Fruit fly (Drosophila melanogaster) whole organism, prepupa: ENCODE measurements around the gene CG7987.
A peak's percentile ranks its signal among the peaks of the same experiment; 100 is the strongest.

Source experiments
- Blimp-1 ChIP-seq: fragments of 200-800 bp; sonication (Bioruptor generic); optimal IDR thresholded peaks from 3 replicates; lab custom pipeline; 2017; ENCODE audit warnings: missing biosample characterization, missing genetic modification characterization, mild to moderate bottlenecking, moderate library complexity, missing genetic modification reagents
- CG10631 ChIP-seq: fragments of 200-800 bp; sonication (Bioruptor generic); optimal IDR thresholded peaks from 2 replicates; lab custom pipeline; 2016; ENCODE audit warnings: missing biosample characterization, missing genetic modification characterization
- CG11294 ChIP-seq: fragments of 200-800 bp; sonication (Bioruptor generic); IDR thresholded peaks from 2 replicates; pipeline ENCODE4 v1.3.6; 2022; ENCODE audit warnings: missing biosample characterization, missing genetic modification characterization
- CG11762 ChIP-seq: fragments of 200-800 bp; sonication (Bioruptor generic); optimal IDR thresholded peaks from 3 replicates; lab custom pipeline; 2016; ENCODE audit warnings: missing biosample characterization, missing genetic modification characterization; ENCODE audit not compliant: insufficient read depth
- CG11902 ChIP-seq: fragments of 200-800 bp; sonication (Bioruptor generic); optimal IDR thresholded peaks from 3 replicates; lab custom pipeline; 2016; ENCODE audit warnings: missing biosample characterization, missing genetic modification characterization
- CG15336 ChIP-seq: fragments of 200-800 bp; sonication (Bioruptor generic); IDR thresholded peaks from 2 replicates; pipeline ENCODE4 v1.3.6; 2022; ENCODE audit warnings: missing biosample characterization, missing genetic modification characterization
- CG1621 ChIP-seq: fragments of 200-800 bp; sonication (Bioruptor generic); optimal IDR thresholded peaks from 3 replicates; lab custom pipeline; 2018; ENCODE audit warnings: missing biosample characterization, mild to moderate bottlenecking, missing genetic modification characterization
- CG16779 ChIP-seq: fragments of 200-800 bp; sonication (Bioruptor generic); optimal IDR thresholded peaks from 3 replicates; lab custom pipeline; 2017; ENCODE audit warnings: missing biosample characterization, mild to moderate bottlenecking, missing genetic modification characterization
- CG3032 ChIP-seq: fragments of 200-800 bp; optimal IDR thresholded peaks from 2 replicates; lab custom pipeline; 2019; ENCODE audit warnings: missing biosample characterization, mild to moderate bottlenecking, missing genetic modification characterization, moderate library complexity
- CG31627 ChIP-seq: fragments of 200-800 bp; sonication (Bioruptor generic); optimal IDR thresholded peaks from 3 replicates; lab custom pipeline; 2016; ENCODE audit warnings: missing biosample characterization, missing genetic modification characterization
- CG32006 ChIP-seq: fragments of 200-800 bp; sonication (Bioruptor generic); optimal IDR thresholded peaks from 3 replicates; lab custom pipeline; 2017; ENCODE audit warnings: missing biosample characterization, mild to moderate bottlenecking, missing genetic modification characterization
- CG34406 ChIP-seq: fragments of 200-800 bp; sonication (Bioruptor generic); optimal IDR thresholded peaks from 3 replicates; lab custom pipeline; 2016; ENCODE audit warnings: missing biosample characterization, missing genetic modification characterization
- CG3919 ChIP-seq: fragments of 200-800 bp; sonication (Bioruptor generic); optimal IDR thresholded peaks from 3 replicates; lab custom pipeline; 2016; ENCODE audit warnings: missing biosample characterization, missing genetic modification characterization
- CG4318 ChIP-seq: fragments of 200-800 bp; sonication (Bioruptor generic); optimal IDR thresholded peaks from 3 replicates; lab custom pipeline; 2017; ENCODE audit warnings: missing biosample characterization, mild to moderate bottlenecking, missing genetic modification characterization
- CG6163 ChIP-seq: fragments of 200-800 bp; sonication (Bioruptor generic); IDR thresholded peaks from 3 replicates; pipeline ENCODE4 v1.3.6; 2022; ENCODE audit warnings: missing biosample characterization, missing genetic modification characterization
- CG6276 ChIP-seq: fragments of 200-800 bp; sonication (Bioruptor generic); optimal IDR thresholded peaks from 2 replicates; lab custom pipeline; 2017; ENCODE audit warnings: missing biosample characterization, mild to moderate bottlenecking, missing genetic modification characterization
- CG6792 ChIP-seq: fragments of 200-800 bp; sonication (Bioruptor generic); optimal IDR thresholded peaks from 3 replicates; lab custom pipeline; 2016; ENCODE audit warnings: missing biosample characterization, missing genetic modification characterization
- CG7368 ChIP-seq: fragments of 200-800 bp; sonication (Bioruptor generic); optimal IDR thresholded peaks from 3 replicates; lab custom pipeline; 2016; ENCODE audit warnings: missing biosample characterization, missing genetic modification characterization
- CG8319 ChIP-seq: fragments of 200-800 bp; sonication (Bioruptor generic); optimal IDR thresholded peaks from 3 replicates; lab custom pipeline; 2016; ENCODE audit warnings: missing biosample characterization, missing genetic modification characterization
- CG9139 ChIP-seq: fragments of 200-800 bp; sonication (Bioruptor generic); optimal IDR thresholded peaks from 3 replicates; lab custom pipeline; 2017; ENCODE audit warnings: missing biosample characterization, mild to moderate bottlenecking, missing genetic modification characterization
- Eip75B ChIP-seq: fragments of 200-800 bp; sonication (Bioruptor generic); optimal IDR thresholded peaks from 3 replicates; lab custom pipeline; 2016; ENCODE audit warnings: missing biosample characterization, missing genetic modification characterization
- Eip78C ChIP-seq: fragments of 200-800 bp; sonication (Bioruptor generic); peaks from one replicate; lab custom pipeline; 2016; ENCODE audit warnings: missing biosample characterization, missing genetic modification characterization
- Ets21C ChIP-seq: fragments of 200-800 bp; sonication (Bioruptor generic); optimal IDR thresholded peaks from 3 replicates; lab custom pipeline; 2016; ENCODE audit warnings: missing biosample characterization, missing genetic modification characterization
- Gug ChIP-seq: fragments of 200-800 bp; sonication (Bioruptor generic); IDR thresholded peaks from 2 replicates; pipeline ENCODE4 v1.3.6; 2022; ENCODE audit warnings: missing biosample characterization, missing genetic modification characterization
- Hr38 ChIP-seq: sonication (Bioruptor generic); optimal IDR thresholded peaks from 2 replicates; lab custom pipeline; 2016; ENCODE audit warnings: missing biosample characterization, missing genetic modification characterization
- Hr39 ChIP-seq: fragments of 200-800 bp; sonication (Bioruptor generic); optimal IDR thresholded peaks from 2 replicates; lab custom pipeline; 2016; ENCODE audit warnings: missing biosample characterization, missing genetic modification characterization
- Hr4 ChIP-seq: fragments of 200-800 bp; sonication (Bioruptor generic); optimal IDR thresholded peaks from 3 replicates; lab custom pipeline; 2016; ENCODE audit warnings: missing biosample characterization, missing genetic modification characterization
- Met ChIP-seq: fragments of 200-800 bp; sonication (Bioruptor generic); optimal IDR thresholded peaks from 3 replicates; lab custom pipeline; 2016; ENCODE audit warnings: missing biosample characterization, missing genetic modification characterization
- OdsH ChIP-seq: fragments of 200-800 bp; sonication (Bioruptor generic); optimal IDR thresholded peaks from 3 replicates; lab custom pipeline; 2016; ENCODE audit warnings: missing biosample characterization, missing genetic modification characterization
- Smox ChIP-seq: fragments of 200-800 bp; sonication (Bioruptor generic); optimal IDR thresholded peaks from 3 replicates; lab custom pipeline; 2016; ENCODE audit warnings: missing biosample characterization, missing genetic modification characterization
- Sox102F ChIP-seq: fragments of 200-800 bp; sonication (Bioruptor generic); optimal IDR thresholded peaks from 2 replicates; lab custom pipeline; 2016; ENCODE audit warnings: missing biosample characterization, mild to moderate bottlenecking, missing genetic modification characterization
- Sox14 ChIP-seq: fragments of 200-800 bp; sonication (Bioruptor generic); optimal IDR thresholded peaks from 3 replicates; lab custom pipeline; 2016; ENCODE audit warnings: missing biosample characterization, missing genetic modification characterization
- Sox15 ChIP-seq: fragments of 200-800 bp; sonication (Bioruptor generic); optimal IDR thresholded peaks from 3 replicates; lab custom pipeline; 2016; ENCODE audit warnings: missing biosample characterization, missing genetic modification characterization
- achi ChIP-seq: fragments of 200-800 bp; sonication (Bioruptor generic); optimal IDR thresholded peaks from 3 replicates; lab custom pipeline; 2016; ENCODE audit warnings: missing biosample characterization, missing genetic modification characterization
- acj6 ChIP-seq: fragments of 200-800 bp; sonication (Bioruptor generic); optimal IDR thresholded peaks from 3 replicates; lab custom pipeline; 2016; ENCODE audit warnings: missing biosample characterization, missing genetic modification characterization
- cyc ChIP-seq: fragments of 200-800 bp; sonication (Bioruptor generic); optimal IDR thresholded peaks from 3 replicates; lab custom pipeline; 2016; ENCODE audit warnings: missing biosample characterization, missing genetic modification characterization
- dsx ChIP-seq: fragments of 200-800 bp; optimal IDR thresholded peaks from 3 replicates; lab custom pipeline; 2019; ENCODE audit warnings: missing biosample characterization, mild to moderate bottlenecking, missing genetic modification characterization, moderate library complexity; ENCODE audit not compliant: poor library complexity, severe bottlenecking
- eg ChIP-seq: fragments of 200-800 bp; sonication (Bioruptor generic); IDR thresholded peaks from 3 replicates; pipeline ENCODE4 v1.3.6; 2022; ENCODE audit warnings: missing biosample characterization, missing genetic modification characterization
- esn ChIP-seq: fragments of 200-800 bp; sonication (Bioruptor generic); optimal IDR thresholded peaks from 2 replicates; lab custom pipeline; 2016; ENCODE audit warnings: missing biosample characterization, mild to moderate bottlenecking, missing genetic modification characterization, moderate library complexity
- fd59A ChIP-seq: fragments of 200-800 bp; sonication (Bioruptor generic); optimal IDR thresholded peaks from 2 replicates; lab custom pipeline; 2017; ENCODE audit warnings: missing biosample characterization, mild to moderate bottlenecking, missing genetic modification characterization, missing genetic modification reagents
- fkh ChIP-seq: fragments of 200-800 bp; sonication (Bioruptor generic); optimal IDR thresholded peaks from 3 replicates; lab custom pipeline; 2017; ENCODE audit warnings: missing biosample characterization, mild to moderate bottlenecking, missing genetic modification characterization, moderate library complexity
- spab ChIP-seq: fragments of 200-800 bp; sonication (Bioruptor generic); optimal IDR thresholded peaks from 2 replicates; lab custom pipeline; 2017; ENCODE audit warnings: missing biosample characterization, mild to moderate bottlenecking, missing genetic modification characterization, missing genetic modification reagents
- ss ChIP-seq, 2 experiments: fragments of 200-800 bp; sonication (Bioruptor generic); optimal IDR thresholded peaks; 2 replicates in 1 of 2; 3 replicates in 1 of 2; lab custom pipeline; 2017 to 2018; ENCODE audit warnings: mild to moderate bottlenecking in 2 of 2, missing biosample characterization in 2 of 2, missing genetic modification characterization in 2 of 2, moderate library complexity in 1 of 2
- svp ChIP-seq: fragments of 200-800 bp; sonication (Bioruptor generic); peaks from one replicate; lab custom pipeline; 2016; ENCODE audit warnings: missing biosample characterization, missing genetic modification characterization
- vri ChIP-seq: fragments of 200-800 bp; sonication (Bioruptor generic); optimal IDR thresholded peaks from 3 replicates; lab custom pipeline; 2016; ENCODE audit warnings: missing biosample characterization, mild to moderate bottlenecking, missing genetic modification characterization

The CG7987 gene

DNA sequence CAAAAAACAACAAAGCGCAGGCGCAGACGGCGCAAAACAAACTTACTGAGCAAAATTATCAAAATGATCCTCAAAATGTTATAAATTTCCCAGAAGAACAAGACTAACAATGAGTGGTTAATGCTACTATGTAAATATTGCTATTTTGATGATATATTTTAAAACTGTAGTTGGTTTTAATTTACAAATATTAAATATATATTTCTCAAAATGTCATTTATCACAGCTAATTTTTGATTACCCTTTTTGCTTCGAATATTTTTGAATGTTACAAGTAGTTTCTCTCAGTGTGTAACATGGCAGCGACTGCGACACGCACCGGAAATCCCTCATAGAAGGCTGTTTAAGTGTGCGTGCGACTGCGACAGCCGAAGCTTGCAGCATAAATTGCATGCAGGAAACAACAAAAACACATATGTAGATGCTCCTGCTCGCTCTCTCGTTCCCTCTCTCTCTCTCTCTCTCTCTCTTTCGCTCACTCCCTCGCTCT, 22.3 kb upstream of the CG7987 start (continued):
- TF ChIP-seq CG3919 (GFP tag; lab: Kevin White, UChicago), result peak; percentile 49
- no peak for TF ChIP-seq CG7368 (GFP tag; lab: Kevin White, UChicago)
- no peak for TF ChIP-seq Met (GFP tag; lab: Kevin White, UChicago)
- no peak for TF ChIP-seq CG8319 (GFP tag; lab: Kevin White, UChicago)
- TF ChIP-seq CG31627 (GFP tag; lab: Kevin White, UChicago), result no peak
- peak; percentile 25 for TF ChIP-seq Eip75B
- TF ChIP-seq CG15336 (GFP tag; lab: Robert Waterston, UW), result peak; percentile 30; the same call in 1 of the 2 replicates
- TF ChIP-seq Gug, result peak; percentile 35; the same call in 1 of the 2 replicates
- TF ChIP-seq CG11762 (GFP tag; lab: Kevin White, UChicago), result peak; percentile 35
- no peak for TF ChIP-seq CG11294 (GFP tag; lab: Robert Waterston, UW)
- TF ChIP-seq achi (GFP tag; lab: Kevin White, UChicago), result peak; percentile 44
- no peak for TF ChIP-seq Blimp-1
- TF ChIP-seq CG6163 (GFP tag; lab: Robert Waterston, UW), result 0 out of 3 replicates have a peak, but pooled peaks have one; percentile 21
- TF ChIP-seq CG11902 (GFP tag; lab: Kevin White, UChicago), result no peak
- peak; percentile 79 for TF ChIP-seq Eip78C (GFP tag; lab: Kevin White, UChicago)
- peak; percentile 45 for TF ChIP-seq CG34406 (GFP tag; lab: Kevin White, UChicago)
- TF ChIP-seq CG16779 (tag; lab: Kevin White, UChicago), result no peak
- TF ChIP-seq spab (GFP tag; lab: Kevin White, UChicago), result peak; percentile 48
- TF ChIP-seq Sox14 (GFP tag; lab: Kevin White, UChicago), result no peak
- TF ChIP-seq CG32006 (GFP tag; lab: Kevin White, UChicago), result peak; percentile 58

DNA sequence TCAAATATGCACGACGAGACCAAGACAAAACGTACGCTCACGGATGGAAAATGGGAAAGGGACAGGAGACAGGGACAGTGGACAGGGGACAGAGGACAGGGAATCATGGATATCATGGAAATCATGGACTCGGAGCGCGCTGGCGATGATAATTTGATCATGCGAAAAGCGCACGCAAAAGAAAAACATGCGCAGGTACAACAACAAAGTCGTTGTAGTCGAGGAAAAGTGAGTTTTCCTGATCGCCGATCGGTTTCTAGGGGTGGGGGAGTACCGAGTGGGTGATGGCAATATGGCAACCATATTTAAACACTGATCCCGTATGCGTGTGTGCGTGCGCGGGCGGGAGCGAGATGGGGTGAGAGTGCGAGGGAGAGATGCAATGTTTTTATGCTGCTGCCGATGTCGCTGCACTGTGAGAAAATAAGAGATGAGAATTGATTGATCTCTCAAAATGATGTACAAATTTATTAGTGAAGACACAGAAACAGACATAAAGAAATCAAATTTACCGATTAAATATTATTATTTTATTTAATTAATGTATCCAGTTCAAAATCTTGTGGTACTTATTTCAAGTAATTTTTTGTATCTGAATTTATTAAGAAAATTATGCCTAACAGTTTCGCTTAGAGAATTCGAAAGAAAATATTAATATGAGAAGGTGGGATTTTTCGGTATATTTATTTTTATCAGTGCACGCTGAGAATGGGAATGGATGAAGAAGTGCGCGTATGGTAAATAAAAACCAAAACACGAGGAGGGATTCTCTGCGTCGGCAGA, 15.3 kb upstream of the CG7987 start:
- TF ChIP-seq CG31627 (GFP tag; lab: Kevin White, UChicago), result no peak
- TF ChIP-seq CG16779 (tag; lab: Kevin White, UChicago), result peak; percentile 32
- no peak for TF ChIP-seq Sox102F
- peak; percentile 20 for TF ChIP-seq esn
- peak; percentile 11 for TF ChIP-seq Smox
- TF ChIP-seq dsx (GFP tag; lab: Kevin White, UChicago), result peak; percentile 45
- peak; percentile 77 for TF ChIP-seq Eip78C (GFP tag; lab: Kevin White, UChicago)
- peak; percentile 20 for TF ChIP-seq CG11762 (GFP tag; lab: Kevin White, UChicago)
- peak; percentile 63 for TF ChIP-seq CG34406 (GFP tag; lab: Kevin White, UChicago)
- peak; percentile 73 for TF ChIP-seq CG32006 (GFP tag; lab: Kevin White, UChicago)
- TF ChIP-seq Sox14 (GFP tag; lab: Kevin White, UChicago), result peak; percentile 23
- TF ChIP-seq cyc (GFP tag; lab: Kevin White, UChicago), result no peak
- TF ChIP-seq vri (GFP tag; lab: Kevin White, UChicago), result no peak
- TF ChIP-seq CG3919 (GFP tag; lab: Kevin White, UChicago), result peak; percentile 59
- TF ChIP-seq fkh (GFP tag; lab: Kevin White, UChicago), result peak; percentile 59
- peak; percentile 75 for TF ChIP-seq CG3032 (tag; lab: Kevin White, UChicago)
- no peak for TF ChIP-seq CG11294 (GFP tag; lab: Robert Waterston, UW)
- peak; percentile 44 for TF ChIP-seq CG6276 (GFP tag; lab: Kevin White, UChicago)
- TF ChIP-seq svp, result peak; percentile 48
- no peak for TF ChIP-seq Hr38 (GFP tag; lab: Kevin White, UChicago)
- TF ChIP-seq Hr4, result peak; percentile 46
- TF ChIP-seq CG4318, result peak; percentile 47
- TF ChIP-seq CG15336 (GFP tag; lab: Robert Waterston, UW), result peak; percentile 70
- peak; percentile 45 for TF ChIP-seq CG1621
- peak; percentile 55 for TF ChIP-seq eg
- peak; percentile 66 for TF ChIP-seq acj6 (GFP tag; lab: Kevin White, UChicago)
- no peak for TF ChIP-seq Hr39
- no peak for TF ChIP-seq Blimp-1
- no peak for TF ChIP-seq Sox15
- peak; percentile 46 for TF ChIP-seq CG9139 (GFP tag; lab: Kevin White, UChicago)
- TF ChIP-seq fd59A, result peak; percentile 48
- peak; percentile 64 to 66 for TF ChIP-seq ss (GFP tag; optimal IDR thresholded peaks at IDR 0.05; lab: Kevin White, UChicago)
- peak; percentile 56 for TF ChIP-seq CG6792 (GFP tag; lab: Kevin White, UChicago)
- peak; percentile 74 for TF ChIP-seq CG10631 (GFP tag; lab: Kevin White, UChicago)
- peak; percentile 31 for TF ChIP-seq Met (GFP tag; lab: Kevin White, UChicago)
- peak; percentile 66 for TF ChIP-seq OdsH (GFP tag; lab: Kevin White, UChicago)
- TF ChIP-seq Ets21C (GFP tag; lab: Kevin White, UChicago), result no peak
- TF ChIP-seq CG6163 (GFP tag; lab: Robert Waterston, UW), result 0 out of 3 replicates have a peak, but pooled peaks have one; percentile 25
